Fruit fly (Drosophila melanogaster) whole organism, embryonic: ENCODE results near the gene ftz-f1.

Experiments used
- Atf6 ChIP-seq: fragments of 200-800 bp; sonication (Bioruptor generic); IDR thresholded peaks from 2 replicates; pipeline ENCODE4 v1.3.6; 2022; ENCODE audit warnings: missing biosample characterization, missing genetic modification characterization
- Blimp-1 ChIP-seq: fragments of 200-800 bp; sonication (Bioruptor generic); optimal IDR thresholded peaks from 3 replicates; lab custom pipeline; 2018; ENCODE audit warnings: missing biosample characterization, missing genetic modification characterization, mild to moderate bottlenecking, moderate library complexity, missing genetic modification reagents
- CG10565 ChIP-seq: fragments of 200-800 bp; sonication (Bioruptor generic); optimal IDR thresholded peaks from 3 replicates; lab custom pipeline; 2016; ENCODE audit warnings: missing biosample characterization, mild to moderate bottlenecking, missing genetic modification characterization
- CG11504 ChIP-seq: fragments of 200-800 bp; sonication (Bioruptor generic); optimal IDR thresholded peaks from 3 replicates; lab custom pipeline; 2019; ENCODE audit warnings: missing biosample characterization, mild to moderate bottlenecking, missing genetic modification characterization, moderate library complexity
- CG12744 ChIP-seq: fragments of 200-800 bp; sonication (Bioruptor generic); optimal IDR thresholded peaks from 2 replicates; lab custom pipeline; 2016; ENCODE audit warnings: missing biosample characterization, missing genetic modification characterization
- CG12942 ChIP-seq: fragments of 200-800 bp; sonication (Bioruptor generic); optimal IDR thresholded peaks from 3 replicates; lab custom pipeline; 2016; ENCODE audit warnings: missing biosample characterization, missing genetic modification characterization
- CG13424 ChIP-seq: fragments of 200-800 bp; sonication (Bioruptor generic); optimal IDR thresholded peaks from 2 replicates; lab custom pipeline; 2019; ENCODE audit warnings: missing biosample characterization, mild to moderate bottlenecking, missing genetic modification characterization, moderate library complexity
- CG17829 ChIP-seq: fragments of 200-800 bp; optimal IDR thresholded peaks from 2 replicates; lab custom pipeline; 2019; ENCODE audit warnings: missing biosample characterization, mild to moderate bottlenecking, missing genetic modification characterization, moderate library complexity
- CG2199 ChIP-seq: fragments of 200-800 bp; sonication (Bioruptor generic); IDR thresholded peaks from 3 replicates; pipeline ENCODE4 v1.3.6; 2022; ENCODE audit warnings: missing biosample characterization, missing genetic modification characterization
- CG34376 ChIP-seq: fragments of 200-800 bp; sonication (Bioruptor generic); optimal IDR thresholded peaks from 2 replicates; lab custom pipeline; 2018; ENCODE audit warnings: missing biosample characterization, mild to moderate bottlenecking, missing genetic modification characterization
- CG8290 ChIP-seq, 3 experiments: fragments of 200-800 bp; sonication (Bioruptor generic); optimal IDR thresholded peaks; 2 replicates each; lab custom pipeline; 2016 to 2019; ENCODE audit warnings: missing biosample characterization in 3 of 3, missing genetic modification characterization in 3 of 3, mild to moderate bottlenecking in 2 of 3, moderate library complexity in 1 of 3
- Dfd ChIP-seq, 2 experiments: fragments of >200 bp; optimal IDR thresholded peaks; 2 replicates each; lab custom pipeline; 2017; ENCODE audit warnings: missing biosample characterization in 2 of 2, missing genetic modification characterization in 2 of 2
- Drgx ChIP-seq: fragments of 200-800 bp; sonication (Bioruptor generic); IDR thresholded peaks from 2 replicates; pipeline ENCODE4 v1.3.6; 2022; ENCODE audit warnings: missing biosample characterization, missing genetic modification characterization
- E2f1 ChIP-seq: fragments of 200-800 bp; sonication (Bioruptor generic); IDR thresholded peaks from 2 replicates; pipeline ENCODE4 v1.3.6; 2022; ENCODE audit warnings: missing biosample characterization, missing genetic modification characterization
- Eip74EF ChIP-seq, 2 experiments: fragments of 200-800 bp in 1 of 2; fragments of >200 bp in 1 of 2; sonication (Bioruptor generic) in 1 of 2; optimal IDR thresholded peaks; 2 replicates each; lab custom pipeline; 2017 to 2019; ENCODE audit warnings: missing biosample characterization in 2 of 2, missing genetic modification characterization in 2 of 2, mild to moderate bottlenecking in 1 of 2, moderate library complexity in 1 of 2
- Fer1 ChIP-seq: fragments of 200-800 bp; sonication (Bioruptor generic); optimal IDR thresholded peaks from 2 replicates; lab custom pipeline; 2017; ENCODE audit warnings: missing biosample characterization, mild to moderate bottlenecking, missing genetic modification characterization
- Fer3 ChIP-seq: fragments of 200-800 bp; sonication (Bioruptor generic); optimal IDR thresholded peaks from 2 replicates; lab custom pipeline; 2018; ENCODE audit warnings: missing biosample characterization, mild to moderate bottlenecking, missing genetic modification characterization, moderate library complexity
- HLHmδ ChIP-seq: fragments of 200-800 bp; sonication (Bioruptor generic); optimal IDR thresholded peaks from 2 replicates; lab custom pipeline; 2018; ENCODE audit warnings: missing biosample characterization, mild to moderate bottlenecking, missing genetic modification characterization, moderate library complexity
- Hmr ChIP-seq: fragments of 200-800 bp; sonication (Bioruptor generic); optimal IDR thresholded peaks from 3 replicates; lab custom pipeline; 2017; ENCODE audit warnings: mild to moderate bottlenecking, missing biosample characterization, missing genetic modification reagents, missing genetic modification characterization
- Hr3 ChIP-seq: fragments of 200-800 bp; sonication (Bioruptor generic); optimal IDR thresholded peaks from 3 replicates; lab custom pipeline; 2016; ENCODE audit warnings: missing biosample characterization, missing genetic modification characterization
- Hr78 ChIP-seq, 2 experiments: fragments of 200-800 bp in 1 of 2; fragments of >200 bp in 1 of 2; sonication (Bioruptor generic) in 1 of 2; optimal IDR thresholded peaks; 2 replicates each; lab custom pipeline; 2017 to 2019; ENCODE audit warnings: missing biosample characterization in 2 of 2, missing genetic modification characterization in 2 of 2, mild to moderate bottlenecking in 1 of 2, moderate library complexity in 1 of 2
- MTF-1 ChIP-seq: fragments of 200-800 bp; sonication (Bioruptor generic); optimal IDR thresholded peaks from 2 replicates; lab custom pipeline; 2018; ENCODE audit warnings: missing biosample characterization, mild to moderate bottlenecking, missing genetic modification characterization, borderline replicate concordance
- Taf1 ChIP-seq: fragments of 200-800 bp; sonication (Bioruptor generic); IDR thresholded peaks from 2 replicates; pipeline ENCODE4 v1.3.6; 2022; ENCODE audit warnings: missing biosample characterization, missing genetic modification characterization
- bab2 ChIP-seq: fragments of 200-800 bp; sonication (Bioruptor generic); optimal IDR thresholded peaks from 2 replicates; lab custom pipeline; 2016; ENCODE audit warnings: missing biosample characterization, missing genetic modification characterization
- bbx ChIP-seq: fragments of 200-800 bp; sonication (Bioruptor generic); IDR thresholded peaks from 2 replicates; pipeline ENCODE4 v1.3.6; 2022; ENCODE audit warnings: missing biosample characterization, missing genetic modification characterization; ENCODE audit not compliant: partially characterized antibody
- cg ChIP-seq: fragments of 200-800 bp; sonication (Bioruptor generic); optimal IDR thresholded peaks from 3 replicates; lab custom pipeline; 2019; ENCODE audit warnings: missing biosample characterization, mild to moderate bottlenecking, missing genetic modification characterization, moderate library complexity
- chinmo ChIP-seq: fragments of 200-800 bp; sonication (Bioruptor generic); IDR thresholded peaks from 4 replicates; pipeline ENCODE4 v1.3.6; 2022; ENCODE audit warnings: missing biosample characterization, missing genetic modification characterization; ENCODE audit not compliant: partially characterized antibody
- crol ChIP-seq: fragments of 200-800 bp; sonication (Bioruptor generic); IDR thresholded peaks from 2 replicates; pipeline ENCODE4 v1.3.6; 2022; ENCODE audit warnings: missing biosample characterization, missing genetic modification characterization
- dysf ChIP-seq: fragments of 200-800 bp; sonication (Bioruptor generic); IDR thresholded peaks from 3 replicates; pipeline ENCODE4 v1.3.6; 2022; ENCODE audit warnings: missing biosample characterization, missing genetic modification characterization
- eve ChIP-seq, 2 experiments: fragments of >200 bp; optimal IDR thresholded peaks; 2 replicates each; lab custom pipeline; 2017; ENCODE audit warnings: missing biosample characterization in 2 of 2, missing genetic modification characterization in 2 of 2
- ewg ChIP-seq: fragments of 200-800 bp; sonication (Bioruptor generic); optimal IDR thresholded peaks from 3 replicates; lab custom pipeline; 2017; ENCODE audit warnings: mild to moderate bottlenecking, missing biosample characterization, missing genetic modification reagents, missing genetic modification characterization
- grau ChIP-seq: fragments of 200-800 bp; optimal IDR thresholded peaks from 3 replicates; lab custom pipeline; 2019; ENCODE audit warnings: missing biosample characterization, mild to moderate bottlenecking, missing genetic modification characterization, moderate library complexity
- gt ChIP-seq: fragments of 200-800 bp; sonication (Bioruptor generic); IDR thresholded peaks from 2 replicates; pipeline ENCODE4 v1.3.6; 2022; ENCODE audit warnings: missing biosample characterization, missing genetic modification characterization
- ham ChIP-seq: fragments of 200-800 bp; sonication (Bioruptor generic); IDR thresholded peaks from 2 replicates; pipeline ENCODE4 v1.3.6; 2022; ENCODE audit warnings: missing biosample characterization, missing genetic modification characterization
- lov ChIP-seq, 2 experiments: fragments of 200-800 bp in 1 of 2; fragments of >200 bp in 1 of 2; sonication (Bioruptor generic) in 1 of 2; IDR thresholded peaks in 1 of 2; optimal IDR thresholded peaks in 1 of 2; 2 replicates in 1 of 2; 3 replicates in 1 of 2; pipeline versions ENCODE4 v1.3.6 to Lab custom; 2017 to 2022; ENCODE audit warnings: missing biosample characterization in 1 of 2, missing genetic modification characterization in 1 of 2
- nerfin-2 ChIP-seq: fragments of 200-800 bp; sonication (Bioruptor generic); IDR thresholded peaks from 2 replicates; pipeline ENCODE4 v1.3.6; 2022; ENCODE audit warnings: missing biosample characterization, missing genetic modification characterization; ENCODE audit not compliant: partially characterized antibody
- onecut ChIP-seq: fragments of 200-800 bp; sonication (Bioruptor generic); IDR thresholded peaks from 2 replicates; pipeline ENCODE4 v1.3.6; 2022; ENCODE audit warnings: missing biosample characterization, missing genetic modification characterization
- peb ChIP-seq: fragments of 200-800 bp; sonication (Bioruptor generic); IDR thresholded peaks from 2 replicates; pipeline ENCODE4 v1.3.6; 2022; ENCODE audit warnings: missing biosample characterization, missing genetic modification characterization
- rib ChIP-seq: fragments of 200-800 bp; sonication (Bioruptor generic); IDR thresholded peaks from 2 replicates; pipeline ENCODE4 v1.3.6; 2022; ENCODE audit warnings: missing biosample characterization, missing genetic modification characterization
- ro ChIP-seq: fragments of 200-800 bp; sonication (Bioruptor generic); IDR thresholded peaks from 2 replicates; pipeline ENCODE4 v1.3.6; 2022; ENCODE audit warnings: missing biosample characterization, missing genetic modification characterization
- seq ChIP-seq: fragments of 200-800 bp; sonication (Bioruptor generic); IDR thresholded peaks from 2 replicates; pipeline ENCODE4 v1.3.6; 2022; ENCODE audit warnings: missing biosample characterization, missing genetic modification characterization
- slbo ChIP-seq: fragments of 200-800 bp; sonication (Bioruptor generic); IDR thresholded peaks from 2 replicates; pipeline ENCODE4 v1.3.6; 2022; ENCODE audit warnings: missing biosample characterization, missing genetic modification characterization
- slp2 ChIP-seq: fragments of 200-800 bp; sonication (Bioruptor generic); optimal IDR thresholded peaks from 2 replicates; lab custom pipeline; 2016; ENCODE audit warnings: missing biosample characterization, missing genetic modification characterization
- sob ChIP-seq: fragments of 200-800 bp; sonication (Bioruptor generic); IDR thresholded peaks from 2 replicates; pipeline ENCODE4 v1.3.6; 2022; ENCODE audit warnings: missing biosample characterization, missing genetic modification characterization
- trem ChIP-seq: fragments of 200-800 bp; optimal IDR thresholded peaks from 3 replicates; lab custom pipeline; 2019; ENCODE audit warnings: missing biosample characterization, mild to moderate bottlenecking, missing genetic modification characterization, moderate library complexity
- vnd ChIP-seq: fragments of 200-800 bp; sonication (Bioruptor generic); IDR thresholded peaks from 3 replicates; pipeline ENCODE4 v1.3.6; 2022; ENCODE audit warnings: missing biosample characterization, missing genetic modification characterization; ENCODE audit not compliant: partially characterized antibody
- zen2 ChIP-seq: fragments of 200-800 bp; sonication (Bioruptor generic); IDR thresholded peaks from 3 replicates; pipeline ENCODE4 v1.3.6; 2022; ENCODE audit warnings: missing biosample characterization, missing genetic modification characterization; ENCODE audit not compliant: partially characterized antibody

ftz-f1 gene

dm6 chr3L:18757079-18757815 is 43.9 kb downstream of the ftz-f1 start (continued):
- TF ChIP-seq dysf (GFP tag; lab: Robert Waterston, UW) (0 out of 3 replicates have a peak, but pooled peaks have one; percentile 20), CG12942 (GFP tag; lab: Kevin White, UChicago) (no peak), bab2 (GFP tag; lab: Kevin White, UChicago) (no peak), Eip74EF (GFP tag; optimal IDR thresholded peaks at IDR 0.05; lab: Kevin White, UChicago) (peak in 1 of 2 experiments; percentile 59), vnd (GFP tag; lab: Robert Waterston, UW) (no peak), CG2199 (0 out of 3 replicates have a peak, but pooled peaks have one; percentile 10), CG17829 (tag; lab: Kevin White, UChicago) (no peak), CG12744 (GFP tag; lab: Kevin White, UChicago) (no peak), grau (tag; lab: Kevin White, UChicago) (no peak), ewg (no peak), sob (GFP tag; lab: Robert Waterston, UW) (peak; percentile 46; the same call in 1 of the 2 replicates), ham (GFP tag; lab: Robert Waterston, UW) (no peak), peb (GFP tag; lab: Robert Waterston, UW) (no peak), Drgx (GFP tag; lab: Robert Waterston, UW) (no peak), bbx (GFP tag; lab: Robert Waterston, UW) (no peak), Blimp-1 (GFP tag; lab: Kevin White, UChicago) (peak; percentile 98), CG10565 (GFP tag; lab: Kevin White, UChicago) (no peak), Dfd (GFP tag; optimal IDR thresholded peaks at IDR 0.05; lab: Kevin White, UChicago) (no peak), crol (no peak), rib (GFP tag; lab: Robert Waterston, UW) (no peak), cg (GFP tag; lab: Kevin White, UChicago) (peak; percentile 93), MTF-1 (GFP tag; lab: Kevin White, UChicago) (no peak), CG8290 (GFP tag; optimal IDR thresholded peaks at IDR 0.05; lab: Kevin White, UChicago) (no peak), CG8290 (tag; optimal IDR thresholded peaks at IDR 0.05; lab: Kevin White, UChicago) (peak in 1 of 2 experiments; percentile 10), ro (GFP tag; lab: Robert Waterston, UW) (no peak), Hr3 (GFP tag; lab: Kevin White, UChicago) (peak; percentile 75), onecut (GFP tag; lab: Robert Waterston, UW) (peak; percentile 60), slbo (GFP tag; lab: Robert Waterston, UW) (peak; percentile 27; the same call in 1 of the 2 replicates), Taf1 (GFP tag; lab: Robert Waterston, UW) (no peak), Hr78 (GFP tag; optimal IDR thresholded peaks at IDR 0.05; lab: Kevin White, UChicago) (peak in 1 of 2 experiments; percentile 33), E2f1 (0 out of 2 replicates have a peak, but pooled peaks have one; percentile 16), nerfin-2 (GFP tag; lab: Robert Waterston, UW) (no peak), Hmr (GFP tag; lab: Kevin White, UChicago) (no peak), seq (peak; percentile 8; the same call in 1 of the 2 replicates), chinmo (GFP tag; lab: Robert Waterston, UW) (peak; percentile 95), zen2 (GFP tag; lab: Robert Waterston, UW) (peak; percentile 71; the same call in 2 of the 3 replicates), CG13424 (no peak), trem (tag; lab: Kevin White, UChicago) (peak; percentile 1), eve (GFP tag; optimal IDR thresholded peaks at IDR 0.05; lab: Kevin White, UChicago) (peak in 1 of 2 experiments; percentile 79), Fer1 (GFP tag; lab: Kevin White, UChicago) (peak; percentile 52), CG34376 (GFP tag; lab: Kevin White, UChicago) (peak; percentile 7), Atf6 (peak; percentile 27; the same call in 1 of the 2 replicates), Fer3 (tag; lab: Kevin White, UChicago) (no peak), HLHmδ (GFP tag; lab: Kevin White, UChicago) (no peak), slp2 (GFP tag; lab: Kevin White, UChicago) (no peak), lov (optimal IDR thresholded peaks at IDR 0.05; lab: Kevin White, UChicago) (no peak), lov (GFP tag; IDR thresholded peaks at IDR 0.05; lab: Robert Waterston, UW) (0 out of 3 replicates have a peak, but pooled peaks have one; percentile 68), CG11504 (no peak), gt (GFP tag; lab: Robert Waterston, UW) (no peak)
